Worm (Caenorhabditis elegans) whole organism, mixed stage, embryonic: ENCODE results near the gene D1046.2.

Experiments
- M03D4.4 ChIP-seq: sonication (generic microtip); optimal IDR thresholded peaks from 2 replicates; lab custom pipeline; 2017; ENCODE audit warnings: mild to moderate bottlenecking, missing genetic modification characterization, missing compliant biosample characterization
- bed-3 ChIP-seq: fragments of 200-800 bp; sonication (Bioruptor generic); optimal IDR thresholded peaks from 3 replicates; lab custom pipeline; 2018; ENCODE audit warnings: mild to moderate bottlenecking, missing genetic modification characterization, moderate library complexity, missing compliant biosample characterization
- blmp-1 ChIP-seq: fragments of 150-350 bp; optimal IDR thresholded peaks from 2 replicates; lab custom pipeline; 2014; ENCODE audit warnings: missing biosample characterization, missing genetic modification characterization
- ceh-39 ChIP-seq: fragments of 150-350 bp; optimal IDR thresholded peaks from 2 replicates; lab custom pipeline; 2014; ENCODE audit warnings: missing biosample characterization, missing genetic modification characterization
- ceh-43 ChIP-seq: fragments of 200-800 bp; sonication (Bioruptor generic); optimal IDR thresholded peaks from 2 replicates; lab custom pipeline; 2018; ENCODE audit warnings: mild to moderate bottlenecking, missing genetic modification characterization, moderate library complexity, missing compliant biosample characterization
- ceh-83 ChIP-seq: fragments of 200-800 bp; sonication (Bioruptor generic); optimal IDR thresholded peaks from 2 replicates; lab custom pipeline; 2018; ENCODE audit warnings: mild to moderate bottlenecking, missing genetic modification characterization, missing compliant biosample characterization
- ces-1 ChIP-seq: fragments of 150-350 bp; optimal IDR thresholded peaks from 2 replicates; lab custom pipeline; 2014; ENCODE audit warnings: missing biosample characterization, missing genetic modification reagents, missing genetic modification characterization
- cnd-1 ChIP-seq: fragments of 200-800 bp; sonication (Bioruptor generic); optimal IDR thresholded peaks from 2 replicates; lab custom pipeline; 2018; ENCODE audit warnings: mild to moderate bottlenecking, missing genetic modification characterization, missing compliant biosample characterization
- drap-1 ChIP-seq: fragments of 200-800 bp; sonication (Bioruptor generic); optimal IDR thresholded peaks from 3 replicates; lab custom pipeline; 2018; ENCODE audit warnings: mild to moderate bottlenecking, missing genetic modification characterization, missing compliant biosample characterization
- elt-1 ChIP-seq: sonication (generic microtip); optimal IDR thresholded peaks from 2 replicates; lab custom pipeline; 2017; ENCODE audit warnings: missing genetic modification characterization, mild to moderate bottlenecking, missing compliant biosample characterization, antibody characterized with exemption, moderate library complexity, borderline replicate concordance; ENCODE audit not compliant: insufficient read depth
- elt-3 ChIP-seq: fragments of 150-350 bp; optimal IDR thresholded peaks from 2 replicates; lab custom pipeline; 2014; ENCODE audit warnings: missing biosample characterization, missing genetic modification characterization
- flh-1 ChIP-seq: fragments of 200-800 bp; sonication (Bioruptor generic); optimal IDR thresholded peaks from 2 replicates; lab custom pipeline; 2018; ENCODE audit warnings: mild to moderate bottlenecking, missing genetic modification characterization, moderate library complexity, missing compliant biosample characterization
- lin-32 ChIP-seq: fragments of 200-800 bp; sonication (Bioruptor generic); optimal IDR thresholded peaks from 2 replicates; lab custom pipeline; 2018; ENCODE audit warnings: mild to moderate bottlenecking, missing genetic modification characterization, missing compliant biosample characterization
- lsy-2 ChIP-seq: fragments of 150-350 bp; optimal IDR thresholded peaks from 2 replicates; lab custom pipeline; 2014; ENCODE audit warnings: missing biosample characterization, missing genetic modification characterization
- mab-5 ChIP-seq: fragments of 150-350 bp; optimal IDR thresholded peaks from 2 replicates; lab custom pipeline; 2014; ENCODE audit warnings: missing biosample characterization, missing genetic modification characterization
- mep-1 ChIP-seq: fragments of 150-350 bp; optimal IDR thresholded peaks from 2 replicates; lab custom pipeline; 2017; ENCODE audit warnings: missing biosample characterization, missing genetic modification reagents, missing genetic modification characterization, inconsistent platforms
- nhr-12 ChIP-seq: fragments of 150-350 bp; optimal IDR thresholded peaks from 2 replicates; lab custom pipeline; 2014; ENCODE audit warnings: missing biosample characterization, missing genetic modification characterization
- nhr-2 ChIP-seq: fragments of 150-350 bp; optimal IDR thresholded peaks from 2 replicates; lab custom pipeline; 2014; ENCODE audit warnings: missing biosample characterization, missing genetic modification characterization
- nhr-237 ChIP-seq: fragments of 150-350 bp; optimal IDR thresholded peaks from 2 replicates; lab custom pipeline; 2014; ENCODE audit warnings: missing biosample characterization, missing genetic modification characterization
- nhr-28 ChIP-seq: fragments of 150-350 bp; optimal IDR thresholded peaks from 2 replicates; lab custom pipeline; 2014; ENCODE audit warnings: missing biosample characterization, missing genetic modification characterization
- nhr-76 ChIP-seq: sonication (generic microtip); optimal IDR thresholded peaks from 2 replicates; lab custom pipeline; 2017; ENCODE audit warnings: missing biosample characterization, missing genetic modification characterization
- pha-4 ChIP-seq: fragments of 150-350 bp; optimal IDR thresholded peaks from 2 replicates; lab custom pipeline; 2018; ENCODE audit warnings: missing biosample characterization, missing genetic modification reagents, missing genetic modification characterization
- sem-2 ChIP-seq: fragments of 200-800 bp; sonication (Bioruptor generic); optimal IDR thresholded peaks from 2 replicates; lab custom pipeline; 2018; ENCODE audit warnings: mild to moderate bottlenecking, missing genetic modification characterization, missing compliant biosample characterization
- snpc-4 ChIP-seq: fragments of 150-350 bp; optimal IDR thresholded peaks from 2 replicates; lab custom pipeline; 2014; ENCODE audit warnings: missing biosample characterization, missing genetic modification characterization
- sptf-1 ChIP-seq: sonication (generic microtip); optimal IDR thresholded peaks from 2 replicates; lab custom pipeline; 2017; ENCODE audit warnings: mild to moderate bottlenecking, missing genetic modification characterization, moderate library complexity, missing compliant biosample characterization
- tbx-8 ChIP-seq: fragments of 200-800 bp; sonication (Bioruptor generic); optimal IDR thresholded peaks from 2 replicates; lab custom pipeline; 2018; ENCODE audit warnings: mild to moderate bottlenecking, missing genetic modification characterization, moderate library complexity, missing compliant biosample characterization
- unc-39 ChIP-seq: fragments of 150-350 bp; optimal IDR thresholded peaks from 2 replicates; lab custom pipeline; 2014; ENCODE audit warnings: missing biosample characterization, missing genetic modification characterization
- unc-62 ChIP-seq: fragments of 150-350 bp; optimal IDR thresholded peaks from 2 replicates; lab custom pipeline; 2014; ENCODE audit warnings: missing biosample characterization, missing genetic modification reagents, missing genetic modification characterization
- ztf-11 ChIP-seq: fragments of 150-350 bp; optimal IDR thresholded peaks from 2 replicates; lab custom pipeline; 2014; ENCODE audit warnings: missing biosample characterization, missing genetic modification characterization

Gene D1046.2

ce11 chrIV:8967990-8968389 lies 42.1 kb upstream of the D1046.2 start, which contains the start of gene suex-2:
TSS of gene suex-2 (plus strand) at chrIV:8968290.
- TF ChIP-seq pha-4 (no peak), sem-2 (no peak), cnd-1 (no peak), ceh-43 (GFP tag; lab: Kevin White, UChicago) (no peak), mep-1 (no peak), nhr-12 (tag; lab: Kevin White, UChicago) (no peak), blmp-1 (tag; lab: Kevin White, UChicago) (no peak), bed-3 (GFP tag; lab: Kevin White, UChicago) (no peak)

ce11 chrIV:8965883-8966282 lies 40.0 kb upstream of the D1046.2 start, which contains the start of gene C53B4.2:
TSS of gene C53B4.2 (plus strand) at chrIV:8966183.
- TF ChIP-seq nhr-237 (no peak), elt-3 (tag; lab: Kevin White, UChicago) (no peak), nhr-28 (tag; lab: Kevin White, UChicago) (no peak)

ce11 chrIV:8956189-8956588 lies 30.3 kb upstream of the D1046.2 start, which contains the start of gene tpra-1:
TSS of gene tpra-1 (plus strand) at chrIV:8956489.
- TF ChIP-seq elt-1 (tag; lab: Kevin White, UChicago), result no peak

ce11 chrIV:8954126-8954525 lies 28.3 kb upstream of the D1046.2 start:
- no peak for TF ChIP-seq nhr-12 (tag; lab: Kevin White, UChicago)
- TF ChIP-seq elt-1 (tag; lab: Kevin White, UChicago), result no peak
- no peak for TF ChIP-seq blmp-1 (tag; lab: Kevin White, UChicago)
- no peak for TF ChIP-seq sem-2
- TF ChIP-seq unc-62, result no peak
- TF ChIP-seq mep-1, result no peak
- TF ChIP-seq sptf-1 (tag; lab: Kevin White, UChicago), result no peak
- no peak for TF ChIP-seq pha-4
- TF ChIP-seq bed-3 (GFP tag; lab: Kevin White, UChicago), result no peak
- no peak for TF ChIP-seq lin-32
- no peak for TF ChIP-seq tbx-8 (GFP tag; lab: Kevin White, UChicago)

ce11 chrIV:8951953-8952567 lies 26.2 kb upstream of the D1046.2 start:
- TF ChIP-seq M03D4.4 (tag; lab: Kevin White, UChicago) (no peak), ceh-43 (GFP tag; lab: Kevin White, UChicago) (no peak), flh-1 (GFP tag; lab: Kevin White, UChicago) (no peak), sem-2 (no peak), tbx-8 (GFP tag; lab: Kevin White, UChicago) (no peak), cnd-1 (no peak), drap-1 (GFP tag; lab: Kevin White, UChicago) (no peak), nhr-76 (tag; lab: Kevin White, UChicago) (no peak), mep-1 (no peak), ces-1 (GFP tag; lab: Kevin White, UChicago) (no peak), lsy-2 (tag; lab: Kevin White, UChicago) (no peak), unc-62 (no peak), nhr-12 (tag; lab: Kevin White, UChicago) (no peak), nhr-2 (tag; lab: Kevin White, UChicago) (no peak), elt-1 (tag; lab: Kevin White, UChicago) (no peak), mab-5 (tag; lab: Kevin White, UChicago) (no peak), ceh-83 (GFP tag; lab: Kevin White, UChicago) (no peak), nhr-237 (no peak), ceh-39 (tag; lab: Kevin White, UChicago) (no peak)
- TF ChIP-seq, all 35 proteins: peak for 0

DNA sequence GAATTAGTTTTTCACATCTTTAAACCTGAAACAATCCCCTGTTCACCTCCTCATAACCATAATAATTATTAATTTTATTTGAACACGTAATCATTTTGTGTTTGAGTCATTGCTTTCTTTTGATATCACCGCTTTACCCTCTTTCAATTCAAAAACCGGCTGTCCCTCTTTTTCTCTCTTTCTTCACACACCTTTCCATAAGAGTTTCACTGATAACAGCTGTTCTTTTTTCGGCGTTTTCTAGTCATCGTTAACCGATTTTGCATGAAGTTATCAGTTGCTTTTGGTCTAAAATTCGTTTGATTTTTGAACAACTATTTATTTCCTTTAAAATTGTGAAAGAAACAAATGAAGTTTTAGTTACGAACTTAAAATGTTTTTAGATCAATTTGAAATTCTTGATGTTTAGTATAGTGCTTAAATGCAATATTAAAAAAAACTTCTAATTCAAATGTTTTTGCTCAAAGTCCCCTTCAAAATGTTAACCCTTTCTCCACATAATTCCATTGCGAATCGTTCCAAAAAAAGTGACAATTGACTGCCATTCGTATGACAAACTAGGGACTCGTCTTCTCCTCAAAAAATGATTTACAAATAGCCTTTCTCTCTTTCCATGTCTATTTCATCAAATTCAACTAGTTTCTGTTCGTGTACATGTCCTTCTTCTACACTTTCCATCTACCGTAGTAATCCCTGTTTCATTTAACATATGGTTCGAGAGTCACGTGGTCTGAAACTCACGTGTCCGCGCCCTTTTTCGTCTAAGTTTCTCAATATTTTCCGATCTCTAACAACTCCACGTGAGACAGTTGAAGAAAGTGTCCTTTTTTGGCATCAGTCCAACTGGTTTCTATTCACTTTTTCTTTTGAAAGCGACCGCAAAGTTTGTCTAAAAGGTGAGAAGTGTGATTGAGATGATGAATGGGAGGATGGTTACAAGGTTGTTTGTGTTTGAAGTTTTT lies 23.5 kb upstream of the D1046.2 start:
- TF ChIP-seq mep-1, result no peak
- no peak for TF ChIP-seq nhr-28 (tag; lab: Kevin White, UChicago)
- TF ChIP-seq unc-62, result no peak
- no peak for TF ChIP-seq drap-1 (GFP tag; lab: Kevin White, UChicago)
- TF ChIP-seq nhr-12 (tag; lab: Kevin White, UChicago), result no peak
- TF ChIP-seq ztf-11, result no peak
- no peak for TF ChIP-seq elt-3 (tag; lab: Kevin White, UChicago)
- TF ChIP-seq lin-32, result no peak
- no peak for TF ChIP-seq unc-39 (tag; lab: Kevin White, UChicago)
- no peak for TF ChIP-seq snpc-4 (tag; lab: Kevin White, UChicago)
- TF ChIP-seq ceh-43 (GFP tag; lab: Kevin White, UChicago), result no peak
- TF ChIP-seq blmp-1 (tag; lab: Kevin White, UChicago), result no peak
